Worm (Caenorhabditis elegans) whole organism, midembryonic: Measurements from ENCODE around the gene pas-1.

Experiments
- flt-1 ChIP-seq: fragments of 200-800 bp; sonication (Bioruptor generic); IDR thresholded peaks from 2 replicates; pipeline ENCODE4 v1.3.6; 2022; ENCODE audit warnings: missing genetic modification characterization, missing compliant biosample characterization
- klf-2 ChIP-seq: fragments of 200-800 bp; sonication (Bioruptor generic); conservative IDR thresholded peaks from 2 replicates; pipeline ENCODE4 v1.3.6; 2022; ENCODE audit warnings: missing genetic modification reagents, missing genetic modification characterization, missing compliant biosample characterization
- tab-1 ChIP-seq: fragments of 200-800 bp; sonication (Bioruptor generic); IDR thresholded peaks from 2 replicates; pipeline ENCODE4 v1.3.6; 2022; ENCODE audit warnings: missing genetic modification characterization, missing compliant biosample characterization

- TF ChIP-seq tab-1 (GFP tag; lab: Robert Waterston, UW) (no peak), klf-2 (GFP tag; lab: Robert Waterston, UW) (no peak), flt-1 (no peak)
Observed at ce11 chrV:14457070-14457469, 34.7 kb upstream of the pas-1 start, which contains the start of gene coh-3.
